Fruit fly (Drosophila melanogaster) whole organism, embryonic: ENCODE results near the gene CG33120.

Experiments used
- Bteb2 ChIP-seq: fragments of 200-800 bp; sonication (Bioruptor generic); optimal IDR thresholded peaks from 2 replicates; lab custom pipeline; 2016; ENCODE audit warnings: missing biosample characterization, missing genetic modification characterization
- CG10959 ChIP-seq: fragments of 200-800 bp; sonication (Bioruptor generic); IDR thresholded peaks from 2 replicates; pipeline ENCODE4 v1.3.6; 2022; ENCODE audit warnings: missing biosample characterization, missing genetic modification characterization
- CG11085 ChIP-seq: fragments of 200-800 bp; sonication (Bioruptor generic); IDR thresholded peaks from 2 replicates; pipeline ENCODE4 v1.3.6; 2022; ENCODE audit warnings: missing biosample characterization, missing genetic modification characterization
- CG15011 ChIP-seq: fragments of 200-800 bp; sonication (Bioruptor generic); optimal IDR thresholded peaks from 3 replicates; lab custom pipeline; 2018; ENCODE audit warnings: missing biosample characterization, mild to moderate bottlenecking, missing genetic modification characterization
- CG15479 ChIP-seq: fragments of 200-800 bp; sonication (Bioruptor generic); optimal IDR thresholded peaks from 3 replicates; lab custom pipeline; 2019; ENCODE audit warnings: missing biosample characterization, mild to moderate bottlenecking, missing genetic modification characterization, moderate library complexity
- CG17328 ChIP-seq: fragments of 200-800 bp; sonication (Bioruptor generic); IDR thresholded peaks from 2 replicates; pipeline ENCODE4 v1.3.6; 2022; ENCODE audit warnings: missing biosample characterization, missing genetic modification characterization
- CG2199 ChIP-seq: fragments of 200-800 bp; sonication (Bioruptor generic); IDR thresholded peaks from 3 replicates; pipeline ENCODE4 v1.3.6; 2022; ENCODE audit warnings: missing biosample characterization, missing genetic modification characterization
- CG3065 ChIP-seq: fragments of 200-800 bp; sonication (Bioruptor generic); optimal IDR thresholded peaks from 2 replicates; lab custom pipeline; 2016; ENCODE audit warnings: missing biosample characterization, missing genetic modification characterization
- CG31365 ChIP-seq: fragments of 200-800 bp; sonication (Bioruptor generic); optimal IDR thresholded peaks from 2 replicates; lab custom pipeline; 2018; ENCODE audit warnings: missing biosample characterization, mild to moderate bottlenecking, missing genetic modification characterization
- CG32772 ChIP-seq: fragments of 200-800 bp; sonication (Bioruptor generic); IDR thresholded peaks from 2 replicates; pipeline ENCODE4 v1.3.6; 2022; ENCODE audit warnings: missing biosample characterization, missing genetic modification characterization
- CG33557 ChIP-seq: fragments of 200-800 bp; sonication (Bioruptor generic); optimal IDR thresholded peaks from 2 replicates; lab custom pipeline; 2019; ENCODE audit warnings: missing biosample characterization, mild to moderate bottlenecking, missing genetic modification characterization, moderate library complexity
- CG34376 ChIP-seq: fragments of 200-800 bp; sonication (Bioruptor generic); optimal IDR thresholded peaks from 2 replicates; lab custom pipeline; 2018; ENCODE audit warnings: missing biosample characterization, mild to moderate bottlenecking, missing genetic modification characterization
- CG3726 ChIP-seq: fragments of 200-800 bp; sonication (Bioruptor generic); IDR thresholded peaks from 3 replicates; pipeline ENCODE4, ENCODE4 v1.3.6; 2022; ENCODE audit warnings: missing biosample characterization, missing genetic modification characterization
- CG3995 ChIP-seq: fragments of 200-800 bp; sonication (Bioruptor generic); optimal IDR thresholded peaks from 3 replicates; lab custom pipeline; 2016; ENCODE audit warnings: missing biosample characterization, missing genetic modification characterization
- CG6272 ChIP-seq: fragments of 200-800 bp; sonication (Bioruptor generic); IDR thresholded peaks from 2 replicates; pipeline ENCODE4 v1.3.6; 2022; ENCODE audit warnings: missing biosample characterization, missing genetic modification characterization
- CG7357 ChIP-seq: fragments of 200-800 bp; sonication (Bioruptor generic); IDR thresholded peaks from 3 replicates; pipeline ENCODE4 v1.3.6; 2022; ENCODE audit warnings: missing biosample characterization, missing genetic modification characterization
- CG8290 ChIP-seq, 3 experiments: fragments of 200-800 bp; sonication (Bioruptor generic); optimal IDR thresholded peaks; 2 replicates each; lab custom pipeline; 2016 to 2019; ENCODE audit warnings: missing biosample characterization in 3 of 3, missing genetic modification characterization in 3 of 3, mild to moderate bottlenecking in 2 of 3, moderate library complexity in 1 of 3
- CG9437 ChIP-seq: fragments of 200-800 bp; sonication (Bioruptor generic); optimal IDR thresholded peaks from 2 replicates; lab custom pipeline; 2018; ENCODE audit warnings: missing biosample characterization, mild to moderate bottlenecking, missing genetic modification characterization
- D ChIP-seq, 2 experiments: fragments of 200-800 bp in 1 of 2; fragments of >200 bp in 1 of 2; sonication (Bioruptor generic) in 1 of 2; optimal IDR thresholded peaks; 2 replicates in 1 of 2; 3 replicates in 1 of 2; lab custom pipeline; 2017; ENCODE audit warnings: mild to moderate bottlenecking in 1 of 2, missing biosample characterization in 1 of 2, missing genetic modification characterization in 1 of 2, missing genetic modification reagents in 1 of 2
- D19A ChIP-seq: fragments of 200-800 bp; optimal IDR thresholded peaks from 3 replicates; lab custom pipeline; 2019; ENCODE audit warnings: missing biosample characterization, mild to moderate bottlenecking, missing genetic modification characterization, moderate library complexity
- Dip3 ChIP-seq: fragments of 200-800 bp; sonication (Bioruptor generic); optimal IDR thresholded peaks from 3 replicates; lab custom pipeline; 2016; ENCODE audit warnings: missing biosample characterization, missing genetic modification characterization
- Doc2 ChIP-seq: fragments of 200-800 bp; sonication (Bioruptor generic); IDR thresholded peaks from 2 replicates; pipeline ENCODE4 v1.3.6; 2022; ENCODE audit warnings: missing biosample characterization, missing genetic modification characterization
- Doc3 ChIP-seq: fragments of 200-800 bp; sonication (Bioruptor generic); IDR thresholded peaks from 3 replicates; pipeline ENCODE4 v1.3.6; 2022; ENCODE audit warnings: missing biosample characterization, missing genetic modification characterization; ENCODE audit not compliant: partially characterized antibody
- Ets65A ChIP-seq: fragments of 200-800 bp; sonication (Bioruptor generic); peaks from one replicate; lab custom pipeline; 2016; ENCODE audit warnings: missing biosample characterization, missing genetic modification characterization
- H2.0 ChIP-seq: fragments of 200-800 bp; sonication (Bioruptor generic); IDR thresholded peaks from 2 replicates; pipeline ENCODE4 v1.3.6; 2022; ENCODE audit warnings: missing biosample characterization, missing genetic modification characterization
- HLH4C ChIP-seq: fragments of 200-800 bp; sonication (Bioruptor generic); IDR thresholded peaks from 3 replicates; pipeline ENCODE4 v1.3.6; 2022; ENCODE audit warnings: missing biosample characterization, missing genetic modification characterization; ENCODE audit not compliant: partially characterized antibody
- Hr51 ChIP-seq, 2 experiments: fragments of 200-800 bp; sonication (Bioruptor generic); optimal IDR thresholded peaks; 2 replicates in 1 of 2; 3 replicates in 1 of 2; lab custom pipeline; 2016 to 2018; ENCODE audit warnings: missing biosample characterization in 2 of 2, missing genetic modification characterization in 2 of 2, mild to moderate bottlenecking in 1 of 2, moderate library complexity in 1 of 2
- MBD-R2 ChIP-seq: fragments of 200-800 bp; sonication (Bioruptor generic); IDR thresholded peaks from 2 replicates; pipeline ENCODE4 v1.3.6; 2022; ENCODE audit warnings: missing biosample characterization, missing genetic modification characterization
- Max ChIP-seq: fragments of 200-800 bp; sonication (Bioruptor generic); optimal IDR thresholded peaks from 2 replicates; lab custom pipeline; 2016; ENCODE audit warnings: missing biosample characterization, mild to moderate bottlenecking, missing genetic modification characterization
- Mes4 ChIP-seq: fragments of 200-800 bp; sonication (Bioruptor generic); optimal IDR thresholded peaks from 2 replicates; lab custom pipeline; 2016; ENCODE audit warnings: missing biosample characterization, missing genetic modification characterization
- PHDP ChIP-seq: fragments of 200-800 bp; sonication (Bioruptor generic); optimal IDR thresholded peaks from 3 replicates; lab custom pipeline; 2018; ENCODE audit warnings: missing biosample characterization, mild to moderate bottlenecking, missing genetic modification characterization, moderate library complexity
- Ravus ChIP-seq: fragments of 200-800 bp; sonication (Bioruptor generic); IDR thresholded peaks from 2 replicates; pipeline ENCODE4 v1.3.6; 2022; ENCODE audit warnings: missing biosample characterization, missing genetic modification characterization
- Sox100B ChIP-seq: fragments of 200-800 bp; sonication (Bioruptor generic); optimal IDR thresholded peaks from 3 replicates; lab custom pipeline; 2018; ENCODE audit warnings: missing biosample characterization, mild to moderate bottlenecking, missing genetic modification characterization
- Trl ChIP-seq, 3 experiments: fragments of >200 bp in 2 of 3; fragments of 200-800 bp in 1 of 3; sonication (Bioruptor generic) in 1 of 3; optimal IDR thresholded peaks; 2 replicates in 1 of 3; 3 replicates in 2 of 3; lab custom pipeline; 2016 to 2017; ENCODE audit warnings: missing biosample characterization in 1 of 3, missing genetic modification characterization in 1 of 3
- aop ChIP-seq: fragments of 200-800 bp; sonication (Bioruptor generic); IDR thresholded peaks from 2 replicates; pipeline ENCODE4 v1.3.6; 2022; ENCODE audit warnings: missing biosample characterization, missing genetic modification characterization
- dan ChIP-seq: fragments of 200-800 bp; sonication (Bioruptor generic); IDR thresholded peaks from 2 replicates; pipeline ENCODE4 v1.3.6; 2022; ENCODE audit warnings: missing biosample characterization, missing genetic modification characterization
- disco-r ChIP-seq: fragments of 200-800 bp; sonication (Bioruptor generic); optimal IDR thresholded peaks from 2 replicates; lab custom pipeline; 2016; ENCODE audit warnings: missing biosample characterization, missing genetic modification characterization
- fd96Cb ChIP-seq: fragments of 200-800 bp; sonication (Bioruptor generic); optimal IDR thresholded peaks from 2 replicates; lab custom pipeline; 2018; ENCODE audit warnings: missing biosample characterization, mild to moderate bottlenecking, missing genetic modification characterization, moderate library complexity
- gce ChIP-seq: fragments of 200-800 bp; sonication (Bioruptor generic); IDR thresholded peaks from 3 replicates; pipeline ENCODE4 v1.3.6; 2022; ENCODE audit warnings: missing biosample characterization, missing genetic modification characterization
- kni ChIP-seq: fragments of 200-800 bp; sonication (Bioruptor generic); optimal IDR thresholded peaks from 3 replicates; lab custom pipeline; 2017; ENCODE audit warnings: mild to moderate bottlenecking, missing biosample characterization, missing genetic modification reagents, missing genetic modification characterization
- lab ChIP-seq: fragments of 200-800 bp; sonication (Bioruptor generic); optimal IDR thresholded peaks from 3 replicates; lab custom pipeline; 2017; ENCODE audit warnings: missing biosample characterization, missing genetic modification characterization, mild to moderate bottlenecking, moderate library complexity, missing genetic modification reagents
- nmo ChIP-seq: fragments of 200-800 bp; sonication (Bioruptor generic); optimal IDR thresholded peaks from 2 replicates; lab custom pipeline; 2018; ENCODE audit warnings: missing biosample characterization, mild to moderate bottlenecking, missing genetic modification characterization, moderate library complexity
- ro ChIP-seq: fragments of 200-800 bp; sonication (Bioruptor generic); IDR thresholded peaks from 2 replicates; pipeline ENCODE4 v1.3.6; 2022; ENCODE audit warnings: missing biosample characterization, missing genetic modification characterization
- row ChIP-seq: fragments of 200-800 bp; sonication (Bioruptor generic); IDR thresholded peaks from 3 replicates; pipeline ENCODE4 v1.3.6; 2022; ENCODE audit warnings: missing biosample characterization, missing genetic modification characterization
- slbo ChIP-seq: fragments of 200-800 bp; sonication (Bioruptor generic); IDR thresholded peaks from 2 replicates; pipeline ENCODE4 v1.3.6; 2022; ENCODE audit warnings: missing biosample characterization, missing genetic modification characterization
- sqz ChIP-seq: fragments of 200-800 bp; sonication (Bioruptor generic); optimal IDR thresholded peaks from 3 replicates; lab custom pipeline; 2018; ENCODE audit warnings: missing biosample characterization, mild to moderate bottlenecking, missing genetic modification characterization
- tll ChIP-seq, 2 experiments: fragments of 200-800 bp in 1 of 2; fragments of >200 bp in 1 of 2; sonication (Bioruptor generic) in 1 of 2; optimal IDR thresholded peaks; 2 replicates each; lab custom pipeline; 2017 to 2019; ENCODE audit warnings: missing biosample characterization in 2 of 2, missing genetic modification characterization in 2 of 2, mild to moderate bottlenecking in 1 of 2, moderate library complexity in 1 of 2

The CG33120 gene

dm6 chr2L:18839143-18839872, 5.1 kb downstream of the CG33120 start, which contains the start of gene CG10600 (continued):
- TF ChIP-seq Hr51 (GFP tag; optimal IDR thresholded peaks at IDR 0.05; lab: Kevin White, UChicago) = peak in 1 of 2 experiments; percentile 93
- peak; percentile 30; the same call in 1 of the 2 replicates for TF ChIP-seq CG6272 (GFP tag; lab: Robert Waterston, UW)
- peak; percentile 91 for TF ChIP-seq CG32772 (GFP tag; lab: Robert Waterston, UW)
- TF ChIP-seq Dip3 (GFP tag; lab: Kevin White, UChicago) = peak; percentile 91
- TF ChIP-seq slbo (GFP tag; lab: Robert Waterston, UW) = peak; percentile 90
- peak; percentile 63 for TF ChIP-seq PHDP (tag; lab: Kevin White, UChicago)
- TF ChIP-seq kni (GFP tag; lab: Kevin White, UChicago) = peak; percentile 55
- no peak for TF ChIP-seq D (optimal IDR thresholded peaks at IDR 0.05; lab: Kevin White, UChicago)
- peak; percentile 58 for TF ChIP-seq D (GFP tag; optimal IDR thresholded peaks at IDR 0.05; lab: Kevin White, UChicago)
- TF ChIP-seq Ravus (GFP tag; lab: Robert Waterston, UW) = no peak
- TF ChIP-seq dan (GFP tag; lab: Robert Waterston, UW) = no peak
- TF ChIP-seq disco-r (GFP tag; lab: Kevin White, UChicago) = peak; percentile 66
- TF ChIP-seq CG34376 = peak; percentile 81
- peak; percentile 55 for TF ChIP-seq row (GFP tag; lab: Robert Waterston, UW)
- TF ChIP-seq aop (GFP tag; lab: Robert Waterston, UW) = no peak
- peak; percentile 79 for TF ChIP-seq HLH4C
- no peak for TF ChIP-seq Sox100B (GFP tag; lab: Kevin White, UChicago)
- no peak; the same call in 2 of the 3 replicates for TF ChIP-seq CG7357 (GFP tag; lab: Robert Waterston, UW)
- TF ChIP-seq tll (GFP tag; optimal IDR thresholded peaks at IDR 0.05; lab: Kevin White, UChicago) = no peak
- TF ChIP-seq CG15479 (GFP tag; lab: Kevin White, UChicago) = no peak
- TF ChIP-seq CG8290 (GFP tag; optimal IDR thresholded peaks at IDR 0.05; lab: Kevin White, UChicago) = peak; percentile 98
- peak; percentile 75 to 95 for TF ChIP-seq CG8290 (tag; optimal IDR thresholded peaks at IDR 0.05; lab: Kevin White, UChicago)
- peak; percentile 84 for TF ChIP-seq CG3065 (GFP tag; lab: Kevin White, UChicago)
- TF ChIP-seq gce = peak; percentile 56; the same call in 1 of the 3 replicates
- peak; percentile 70 for TF ChIP-seq Max (GFP tag; lab: Kevin White, UChicago)
- peak; percentile 62 for TF ChIP-seq Doc3 (GFP tag; lab: Robert Waterston, UW)
- peak; percentile 76 for TF ChIP-seq CG11085 (GFP tag; lab: Robert Waterston, UW)
- no peak for TF ChIP-seq ro
- TF ChIP-seq CG10959 (GFP tag; lab: Robert Waterston, UW) = peak; percentile 53
- peak; percentile 62 for TF ChIP-seq nmo (GFP tag; lab: Kevin White, UChicago)
- peak; percentile 86 for TF ChIP-seq MBD-R2 (GFP tag; lab: Robert Waterston, UW)
- peak; percentile 59 for TF ChIP-seq CG9437
- TF ChIP-seq CG31365 (tag; lab: Kevin White, UChicago) = peak; percentile 67
- TF ChIP-seq CG33557 = peak; percentile 46
- peak; percentile 53 for TF ChIP-seq H2.0 (GFP tag; lab: Robert Waterston, UW)
- peak; percentile 80 for TF ChIP-seq Bteb2 (GFP tag; lab: Kevin White, UChicago)
- 0 out of 2 replicates have a peak, but pooled peaks have one; percentile 47 for TF ChIP-seq Doc2 (GFP tag; lab: Robert Waterston, UW)
- TF ChIP-seq Mes4 (GFP tag; lab: Kevin White, UChicago) = peak; percentile 72
- peak; percentile 89 for TF ChIP-seq lab (GFP tag; lab: Kevin White, UChicago)
- TF ChIP-seq Ets65A (GFP tag; lab: Kevin White, UChicago) = peak; percentile 99
- peak; percentile 99 for TF ChIP-seq sqz (GFP tag; lab: Kevin White, UChicago)
- TF ChIP-seq CG3995 (GFP tag; lab: Kevin White, UChicago) = peak; percentile 94
- peak; percentile 68 for TF ChIP-seq CG17328 (GFP tag; lab: Robert Waterston, UW)
- TF ChIP-seq Trl (optimal IDR thresholded peaks at IDR 0.05; lab: Kevin White, UChicago) = no peak
- peak; percentile 90 for TF ChIP-seq Trl (GFP tag; optimal IDR thresholded peaks at IDR 0.05; lab: Kevin White, UChicago)
- TF ChIP-seq CG3726 (GFP tag; lab: Robert Waterston, UW) = no peak
- peak; percentile 16 for TF ChIP-seq fd96Cb (tag; lab: Kevin White, UChicago)
- TF ChIP-seq CG2199 (GFP tag; lab: Robert Waterston, UW) = 0 out of 3 replicates have a peak, but pooled peaks have one; percentile 57
- TF ChIP-seq CG15011 (GFP tag; lab: Kevin White, UChicago) = no peak
- no peak for TF ChIP-seq D19A (tag; lab: Kevin White, UChicago)
